Worm (Caenorhabditis elegans): Measurements from ENCODE around the gene Y61A9LA.1.

The Y61A9LA.1 gene

ce11 chrV:4642691-4643090, 57.6 kb downstream of the Y61A9LA.1 start, which contains the start of gene soc-1:
Gene soc-1 (plus strand): TSS chrV:4642952.
- TF ChIP-seq dao-5 (tag; optimal IDR thresholded peaks at IDR 0.05): no peak
- no peak for TF ChIP-seq him-1 (tag; optimal IDR thresholded peaks at IDR 0.05)
- TF ChIP-seq W03F9.2 (tag; optimal IDR thresholded peaks at IDR 0.05): no peak

- TF ChIP-seq dao-5 (tag; optimal IDR thresholded peaks at IDR 0.05): no peak
- TF ChIP-seq him-1 (tag; optimal IDR thresholded peaks at IDR 0.05): no peak
- TF ChIP-seq W03F9.2 (tag; optimal IDR thresholded peaks at IDR 0.05): no peak
These were observed 62.2 kb downstream of the Y61A9LA.1 start for ce11 chrV:4647279-4647819.

- TF ChIP-seq dao-5 (tag; optimal IDR thresholded peaks at IDR 0.05) (no peak), W03F9.2 (tag; optimal IDR thresholded peaks at IDR 0.05) (no peak), him-1 (tag; optimal IDR thresholded peaks at IDR 0.05) (no peak)
These were observed 62.7 kb downstream of the Y61A9LA.1 start, which contains the start of gene F41F3.3 for ce11 chrV:4647857-4648256. Gene F41F3.3 (minus strand): TSS chrV:4648239.

- TF ChIP-seq W03F9.2 (tag; optimal IDR thresholded peaks at IDR 0.05): no peak
- TF ChIP-seq dao-5 (tag; optimal IDR thresholded peaks at IDR 0.05): no peak
- no peak for TF ChIP-seq him-1 (tag; optimal IDR thresholded peaks at IDR 0.05)
These were observed 63.4 kb downstream of the Y61A9LA.1 start, which contains the start of gene F41F3.8 for ce11 chrV:4648527-4648926. Gene F41F3.8 (plus strand): TSS chrV:4648827.

ce11 chrV:4649649-4650384, 64.7 kb downstream of the Y61A9LA.1 start:
- TF ChIP-seq W03F9.2 (tag; optimal IDR thresholded peaks at IDR 0.05) (no peak), him-1 (tag; optimal IDR thresholded peaks at IDR 0.05) (no peak), dao-5 (tag; optimal IDR thresholded peaks at IDR 0.05) (no peak)

ce11 chrV:4651480-4651879, 66.4 kb downstream of the Y61A9LA.1 start:
- TF ChIP-seq him-1 (tag; optimal IDR thresholded peaks at IDR 0.05) (no peak), dao-5 (tag; optimal IDR thresholded peaks at IDR 0.05) (no peak), W03F9.2 (tag; optimal IDR thresholded peaks at IDR 0.05) (no peak)

All from whole organism, L4/young adult.